Worm (Caenorhabditis elegans): ENCODE results near the gene C29A12.22.

Gene C29A12.22

ce11 chrV:10855363-10855762 lies 43.5 kb downstream of the C29A12.22 start (continued):
- no peak for TF ChIP-seq ztf-11 (tag; optimal IDR thresholded peaks at IDR 0.05)
- no peak for TF ChIP-seq F10B5.3 (tag; optimal IDR thresholded peaks at IDR 0.05)
- no peak for TF ChIP-seq lin-15B (tag; optimal IDR thresholded peaks at IDR 0.05)
- no peak for TF ChIP-seq ZK546.5 (tag; optimal IDR thresholded peaks at IDR 0.05)
- TF ChIP-seq F26F4.8 (GFP tag; conservative IDR thresholded peaks at IDR 0.05) = 0 out of 2 replicates have a peak, but pooled peaks have one; percentile 29
- no peak for TF ChIP-seq aly-2 (tag; optimal IDR thresholded peaks at IDR 0.05)
- TF ChIP-seq Y48G9A.11 (GFP tag; IDR thresholded peaks at IDR 0.05) = no peak
- TF ChIP-seq mdt-29 (GFP tag; IDR thresholded peaks at IDR 0.05) = no peak
- peak; percentile 97 for TF ChIP-seq dmd-6 (GFP tag; IDR thresholded peaks at IDR 0.05)
- TF ChIP-seq Y105C5A.15 (GFP tag; IDR thresholded peaks at IDR 0.05) = no peak
- TF ChIP-seq madf-9 (GFP tag; conservative IDR thresholded peaks at IDR 0.05) = no peak
- no peak for TF ChIP-seq lin-29 (GFP tag; IDR thresholded peaks at IDR 0.05)
- TF ChIP-seq F49E8.2 (tag; optimal IDR thresholded peaks at IDR 0.05; ENCODE audit: borderline replicate concordance) = no peak
- no peak for TF ChIP-seq lim-7 (GFP tag; IDR thresholded peaks at IDR 0.05)
- no peak for TF ChIP-seq R02D3.7 (tag; optimal IDR thresholded peaks at IDR 0.05)
- no peak for TF ChIP-seq nhr-10 (tag; optimal IDR thresholded peaks at IDR 0.05)
- no peak for TF ChIP-seq ceh-20 (GFP tag; IDR thresholded peaks at IDR 0.05)

- TF ChIP-seq hlh-30 (tag; optimal IDR thresholded peaks at IDR 0.05; ENCODE audit: insufficient read depth) = peak; percentile 15
- peak; percentile 70 for TF ChIP-seq dmd-6 (GFP tag; IDR thresholded peaks at IDR 0.05)
- TF ChIP-seq lsy-2 (tag; optimal IDR thresholded peaks at IDR 0.05) = peak in 1 of 2 experiments; percentile 9
- no peak for TF ChIP-seq nhr-77 (tag; optimal IDR thresholded peaks at IDR 0.05)
- no peak for TF ChIP-seq ceh-82 (tag; optimal IDR thresholded peaks at IDR 0.05)
- TF ChIP-seq gei-8 (GFP tag; optimal IDR thresholded peaks at IDR 0.05) = peak; percentile 6
- TF ChIP-seq nhr-42 (GFP tag; IDR thresholded peaks at IDR 0.05) = 0 out of 2 replicates have a peak, but pooled peaks have one; percentile 50
- peak in 1 of 2 experiments; percentile 64 for TF ChIP-seq unc-62 (GFP tag; optimal IDR thresholded peaks at IDR 0.05 in 1 of 2)
- no peak for TF ChIP-seq unc-62 (tag; optimal IDR thresholded peaks at IDR 0.05)
- TF ChIP-seq lir-3 (tag; optimal IDR thresholded peaks at IDR 0.05) = no peak
- peak; percentile 51 for TF ChIP-seq hlh-11 (tag; optimal IDR thresholded peaks at IDR 0.05)
- TF ChIP-seq php-3 (GFP tag; IDR thresholded peaks at IDR 0.05) = no peak
- peak; percentile 56 for TF ChIP-seq nhr-28 (tag; optimal IDR thresholded peaks at IDR 0.05)
- peak; percentile 41; the same call in 1 of the 2 replicates for TF ChIP-seq hmg-1.1 (GFP tag; IDR thresholded peaks at IDR 0.05)
- TF ChIP-seq set-16 (GFP tag; IDR thresholded peaks at IDR 0.05) = 0 out of 2 replicates have a peak, but pooled peaks have one; percentile 5
- no peak for TF ChIP-seq Y48G9A.11 (GFP tag; IDR thresholded peaks at IDR 0.05)
- no peak for TF ChIP-seq ceh-20 (GFP tag; IDR thresholded peaks at IDR 0.05)
- peak; percentile 58; the same call in 1 of the 2 replicates for TF ChIP-seq pha-4 (GFP tag; IDR thresholded peaks at IDR 0.05)
- TF ChIP-seq pha-4 (tag; optimal IDR thresholded peaks at IDR 0.05) = no peak
- peak; percentile 21; the same call in 1 of the 2 replicates for TF ChIP-seq tra-1 (GFP tag; IDR thresholded peaks at IDR 0.05)
- no peak for TF ChIP-seq zip-11 (GFP tag; IDR thresholded peaks at IDR 0.05)
- peak; percentile 87 for TF ChIP-seq aha-1 (tag)
- peak; percentile 72 for TF ChIP-seq nhr-11 (tag; optimal IDR thresholded peaks at IDR 0.05)
- peak in 1 of 2 experiments; percentile 2 for TF ChIP-seq daf-16 (GFP tag; optimal IDR thresholded peaks at IDR 0.05)
- TF ChIP-seq daf-16 (tag; optimal IDR thresholded peaks at IDR 0.05) = peak; percentile 24
- no peak for TF ChIP-seq D1046.2 (GFP tag; IDR thresholded peaks at IDR 0.05)
- TF ChIP-seq nhr-111 (GFP tag; optimal IDR thresholded peaks at IDR 0.05) = no peak
- no peak for TF ChIP-seq nhr-25 (tag; optimal IDR thresholded peaks at IDR 0.05; ENCODE audit: borderline replicate concordance, insufficient read depth)
- TF ChIP-seq mep-1 (tag; optimal IDR thresholded peaks at IDR 0.05) = peak; percentile 17
Measured at ce11 chrV:10856901-10857637, 45.2 kb downstream of the C29A12.22 start.
